Fruit fly (Drosophila melanogaster) whole organism, embryonic: ENCODE data around the gene CG5235.

Experiments
- CG10274 ChIP-seq: fragments of 200-800 bp; sonication (Bioruptor generic); optimal IDR thresholded peaks from 3 replicates; lab custom pipeline; 2017; ENCODE audit warnings: missing biosample characterization, mild to moderate bottlenecking, missing genetic modification characterization
- CG10366 ChIP-seq: fragments of 200-800 bp; sonication (Bioruptor generic); IDR thresholded peaks from 2 replicates; pipeline ENCODE4 v1.3.6; 2022; ENCODE audit warnings: missing biosample characterization, missing genetic modification characterization
- CG12769 ChIP-seq: fragments of 200-800 bp; sonication (Bioruptor generic); optimal IDR thresholded peaks from 2 replicates; lab custom pipeline; 2019; ENCODE audit warnings: missing biosample characterization, mild to moderate bottlenecking, missing genetic modification characterization, moderate library complexity
- CG14014 ChIP-seq: fragments of 200-800 bp; sonication (Bioruptor generic); IDR thresholded peaks from 2 replicates; pipeline ENCODE4 v1.3.6; 2022; ENCODE audit warnings: missing biosample characterization, missing genetic modification characterization
- CG17359 ChIP-seq: fragments of 200-800 bp; sonication (Bioruptor generic); optimal IDR thresholded peaks from 3 replicates; lab custom pipeline; 2018; ENCODE audit warnings: missing biosample characterization, mild to moderate bottlenecking, missing genetic modification characterization, moderate library complexity
- CG18599 ChIP-seq: fragments of 200-800 bp; sonication (Bioruptor generic); optimal IDR thresholded peaks from 3 replicates; lab custom pipeline; 2017; ENCODE audit warnings: missing biosample characterization, missing genetic modification characterization, mild to moderate bottlenecking, moderate library complexity, missing genetic modification reagents
- CG18619 ChIP-seq: fragments of 200-800 bp; sonication (Bioruptor generic); optimal IDR thresholded peaks from 3 replicates; lab custom pipeline; 2017; ENCODE audit warnings: missing biosample characterization, mild to moderate bottlenecking, missing genetic modification characterization
- CG2875 ChIP-seq: fragments of 200-800 bp; sonication (Bioruptor generic); optimal IDR thresholded peaks from 2 replicates; lab custom pipeline; 2017; ENCODE audit warnings: missing biosample characterization, mild to moderate bottlenecking, missing genetic modification characterization, missing genetic modification reagents
- CG34422 ChIP-seq: fragments of 200-800 bp; sonication (Bioruptor generic); IDR thresholded peaks from 3 replicates; pipeline ENCODE4 v1.3.6; 2022; ENCODE audit warnings: missing biosample characterization, missing genetic modification characterization
- CG43689 ChIP-seq: fragments of 200-800 bp; sonication (Bioruptor generic); IDR thresholded peaks from 2 replicates; pipeline ENCODE4 v1.3.6; 2022; ENCODE audit warnings: missing biosample characterization, missing genetic modification characterization
- CG4424 ChIP-seq: fragments of 200-800 bp; sonication (Bioruptor generic); optimal IDR thresholded peaks from 3 replicates; lab custom pipeline; 2016; ENCODE audit warnings: missing biosample characterization, missing genetic modification characterization
- CG4820 ChIP-seq: fragments of 200-800 bp; sonication (Bioruptor generic); optimal IDR thresholded peaks from 3 replicates; lab custom pipeline; 2016; ENCODE audit warnings: missing biosample characterization, missing genetic modification characterization
- CG5245 ChIP-seq: fragments of 200-800 bp; sonication (Bioruptor generic); optimal IDR thresholded peaks from 3 replicates; lab custom pipeline; 2016; ENCODE audit warnings: missing biosample characterization, missing genetic modification characterization
- CG6854 ChIP-seq: fragments of 200-800 bp; sonication (Bioruptor generic); optimal IDR thresholded peaks from 3 replicates; lab custom pipeline; 2017; ENCODE audit warnings: missing biosample characterization, mild to moderate bottlenecking, missing genetic modification characterization
- CG7357 ChIP-seq: fragments of 200-800 bp; sonication (Bioruptor generic); IDR thresholded peaks from 3 replicates; pipeline ENCODE4 v1.3.6; 2022; ENCODE audit warnings: missing biosample characterization, missing genetic modification characterization
- CG7987 ChIP-seq: fragments of 200-800 bp; sonication (Bioruptor generic); optimal IDR thresholded peaks from 2 replicates; lab custom pipeline; 2018; ENCODE audit warnings: missing biosample characterization, mild to moderate bottlenecking, missing genetic modification characterization, moderate library complexity
- CG8290 ChIP-seq, 3 experiments: fragments of 200-800 bp; sonication (Bioruptor generic); optimal IDR thresholded peaks; 2 replicates each; lab custom pipeline; 2016 to 2019; ENCODE audit warnings: missing biosample characterization in 3 of 3, missing genetic modification characterization in 3 of 3, mild to moderate bottlenecking in 2 of 3, moderate library complexity in 1 of 3
- CG8388 ChIP-seq: fragments of 200-800 bp; sonication (Bioruptor generic); optimal IDR thresholded peaks from 2 replicates; lab custom pipeline; 2019; ENCODE audit warnings: missing biosample characterization, mild to moderate bottlenecking, missing genetic modification characterization, moderate library complexity
- CG8924 ChIP-seq: fragments of 200-800 bp; optimal IDR thresholded peaks from 3 replicates; lab custom pipeline; 2019; ENCODE audit warnings: missing biosample characterization, mild to moderate bottlenecking, missing genetic modification characterization, moderate library complexity
- D ChIP-seq, 2 experiments: fragments of 200-800 bp in 1 of 2; fragments of >200 bp in 1 of 2; sonication (Bioruptor generic) in 1 of 2; optimal IDR thresholded peaks; 2 replicates in 1 of 2; 3 replicates in 1 of 2; lab custom pipeline; 2017; ENCODE audit warnings: mild to moderate bottlenecking in 1 of 2, missing biosample characterization in 1 of 2, missing genetic modification characterization in 1 of 2, missing genetic modification reagents in 1 of 2
- Dip3 ChIP-seq: fragments of 200-800 bp; sonication (Bioruptor generic); optimal IDR thresholded peaks from 3 replicates; lab custom pipeline; 2016; ENCODE audit warnings: missing biosample characterization, missing genetic modification characterization
- Drgx ChIP-seq: fragments of 200-800 bp; sonication (Bioruptor generic); IDR thresholded peaks from 2 replicates; pipeline ENCODE4 v1.3.6; 2022; ENCODE audit warnings: missing biosample characterization, missing genetic modification characterization
- E2f2 ChIP-seq: fragments of 200-800 bp; sonication (Bioruptor generic); IDR thresholded peaks from 2 replicates; pipeline ENCODE4 v1.3.6; 2022; ENCODE audit warnings: missing biosample characterization, missing genetic modification characterization
- Elba2 ChIP-seq: fragments of 200-800 bp; sonication (Bioruptor generic); optimal IDR thresholded peaks from 3 replicates; lab custom pipeline; 2016; ENCODE audit warnings: missing biosample characterization, missing genetic modification characterization
- Hr51 ChIP-seq, 2 experiments: fragments of 200-800 bp; sonication (Bioruptor generic); optimal IDR thresholded peaks; 2 replicates in 1 of 2; 3 replicates in 1 of 2; lab custom pipeline; 2016 to 2018; ENCODE audit warnings: missing biosample characterization in 2 of 2, missing genetic modification characterization in 2 of 2, mild to moderate bottlenecking in 1 of 2, moderate library complexity in 1 of 2
- Lim3 ChIP-seq: fragments of 200-800 bp; sonication (Bioruptor generic); IDR thresholded peaks from 2 replicates; pipeline ENCODE4 v1.3.6; 2022; ENCODE audit warnings: missing biosample characterization, missing genetic modification characterization
- MBD-R2 ChIP-seq: fragments of 200-800 bp; sonication (Bioruptor generic); IDR thresholded peaks from 2 replicates; pipeline ENCODE4 v1.3.6; 2022; ENCODE audit warnings: missing biosample characterization, missing genetic modification characterization
- PHDP ChIP-seq: fragments of 200-800 bp; sonication (Bioruptor generic); optimal IDR thresholded peaks from 3 replicates; lab custom pipeline; 2018; ENCODE audit warnings: missing biosample characterization, mild to moderate bottlenecking, missing genetic modification characterization, moderate library complexity
- Trl ChIP-seq, 3 experiments: fragments of >200 bp in 2 of 3; fragments of 200-800 bp in 1 of 3; sonication (Bioruptor generic) in 1 of 3; optimal IDR thresholded peaks; 2 replicates in 1 of 3; 3 replicates in 2 of 3; lab custom pipeline; 2016 to 2017; ENCODE audit warnings: missing biosample characterization in 1 of 3, missing genetic modification characterization in 1 of 3
- Vsx1 ChIP-seq: fragments of 200-800 bp; sonication (Bioruptor generic); optimal IDR thresholded peaks from 2 replicates; lab custom pipeline; 2017; ENCODE audit warnings: missing biosample characterization, mild to moderate bottlenecking, missing genetic modification characterization, missing genetic modification reagents
- amos ChIP-seq: fragments of 200-800 bp; sonication (Bioruptor generic); IDR thresholded peaks from 2 replicates; pipeline ENCODE4 v1.3.6; 2022; ENCODE audit warnings: missing biosample characterization, missing genetic modification characterization; ENCODE audit not compliant: partially characterized antibody
- bigmax ChIP-seq: fragments of 200-800 bp; sonication (Bioruptor generic); optimal IDR thresholded peaks from 2 replicates; lab custom pipeline; 2018; ENCODE audit warnings: missing biosample characterization, mild to moderate bottlenecking, missing genetic modification characterization
- ftz-f1 ChIP-seq: fragments of 200-800 bp; sonication (Bioruptor generic); optimal IDR thresholded peaks from 2 replicates; lab custom pipeline; 2016; ENCODE audit warnings: missing biosample characterization, missing genetic modification characterization
- lov ChIP-seq, 2 experiments: fragments of 200-800 bp in 1 of 2; fragments of >200 bp in 1 of 2; sonication (Bioruptor generic) in 1 of 2; IDR thresholded peaks in 1 of 2; optimal IDR thresholded peaks in 1 of 2; 2 replicates in 1 of 2; 3 replicates in 1 of 2; pipeline versions ENCODE4 v1.3.6 to Lab custom; 2017 to 2022; ENCODE audit warnings: missing biosample characterization in 1 of 2, missing genetic modification characterization in 1 of 2
- maf-S ChIP-seq: fragments of 200-800 bp; sonication (Bioruptor generic); optimal IDR thresholded peaks from 2 replicates; lab custom pipeline; 2016; ENCODE audit warnings: missing biosample characterization, missing genetic modification characterization
- pfk ChIP-seq: fragments of 200-800 bp; sonication (Bioruptor generic); optimal IDR thresholded peaks from 2 replicates; lab custom pipeline; 2018; ENCODE audit warnings: missing biosample characterization, mild to moderate bottlenecking, missing genetic modification characterization, moderate library complexity
- pum ChIP-seq: fragments of 200-800 bp; sonication (Bioruptor generic); optimal IDR thresholded peaks from 2 replicates; lab custom pipeline; 2016; ENCODE audit warnings: missing biosample characterization, missing genetic modification characterization
- ranshi ChIP-seq: fragments of 200-800 bp; sonication (Bioruptor generic); IDR thresholded peaks from 2 replicates; pipeline ENCODE4 v1.3.6; 2022; ENCODE audit warnings: missing biosample characterization, missing genetic modification characterization
- rib ChIP-seq: fragments of 200-800 bp; sonication (Bioruptor generic); IDR thresholded peaks from 2 replicates; pipeline ENCODE4 v1.3.6; 2022; ENCODE audit warnings: missing biosample characterization, missing genetic modification characterization
- scrt ChIP-seq: fragments of 200-800 bp; sonication (Bioruptor generic); optimal IDR thresholded peaks from 2 replicates; lab custom pipeline; 2018; ENCODE audit warnings: missing biosample characterization, mild to moderate bottlenecking, missing genetic modification characterization, moderate library complexity
- ssp ChIP-seq: fragments of 200-800 bp; sonication (Bioruptor generic); IDR thresholded peaks from 2 replicates; pipeline ENCODE4 v1.3.6; 2022; ENCODE audit warnings: missing biosample characterization, missing genetic modification characterization
- toy ChIP-seq: fragments of 200-800 bp; sonication (Bioruptor generic); IDR thresholded peaks from 2 replicates; pipeline ENCODE4 v1.3.6; 2022; ENCODE audit warnings: missing biosample characterization, missing genetic modification characterization
- tup ChIP-seq: fragments of 200-800 bp; sonication (Bioruptor generic); optimal IDR thresholded peaks from 2 replicates; lab custom pipeline; 2016; ENCODE audit warnings: missing biosample characterization, mild to moderate bottlenecking, missing genetic modification characterization, moderate library complexity
- unc-4 ChIP-seq: fragments of 200-800 bp; sonication (Bioruptor generic); IDR thresholded peaks from 2 replicates; pipeline ENCODE4 v1.3.6; 2022; ENCODE audit warnings: missing biosample characterization, missing genetic modification characterization; ENCODE audit not compliant: partially characterized antibody
- usp ChIP-seq: fragments of >200 bp; optimal IDR thresholded peaks from 2 replicates; lab custom pipeline; 2017; ENCODE audit warnings: missing biosample characterization, missing genetic modification characterization
- z ChIP-seq: fragments of 200-800 bp; sonication (Bioruptor generic); IDR thresholded peaks from 3 replicates; pipeline ENCODE4 v1.3.6; 2022; ENCODE audit warnings: missing biosample characterization, missing genetic modification characterization
- zf30C ChIP-seq: fragments of 200-800 bp; sonication (Bioruptor generic); optimal IDR thresholded peaks from 3 replicates; lab custom pipeline; 2018; ENCODE audit warnings: missing biosample characterization, mild to moderate bottlenecking, missing genetic modification characterization

The CG5235 gene

DNA sequence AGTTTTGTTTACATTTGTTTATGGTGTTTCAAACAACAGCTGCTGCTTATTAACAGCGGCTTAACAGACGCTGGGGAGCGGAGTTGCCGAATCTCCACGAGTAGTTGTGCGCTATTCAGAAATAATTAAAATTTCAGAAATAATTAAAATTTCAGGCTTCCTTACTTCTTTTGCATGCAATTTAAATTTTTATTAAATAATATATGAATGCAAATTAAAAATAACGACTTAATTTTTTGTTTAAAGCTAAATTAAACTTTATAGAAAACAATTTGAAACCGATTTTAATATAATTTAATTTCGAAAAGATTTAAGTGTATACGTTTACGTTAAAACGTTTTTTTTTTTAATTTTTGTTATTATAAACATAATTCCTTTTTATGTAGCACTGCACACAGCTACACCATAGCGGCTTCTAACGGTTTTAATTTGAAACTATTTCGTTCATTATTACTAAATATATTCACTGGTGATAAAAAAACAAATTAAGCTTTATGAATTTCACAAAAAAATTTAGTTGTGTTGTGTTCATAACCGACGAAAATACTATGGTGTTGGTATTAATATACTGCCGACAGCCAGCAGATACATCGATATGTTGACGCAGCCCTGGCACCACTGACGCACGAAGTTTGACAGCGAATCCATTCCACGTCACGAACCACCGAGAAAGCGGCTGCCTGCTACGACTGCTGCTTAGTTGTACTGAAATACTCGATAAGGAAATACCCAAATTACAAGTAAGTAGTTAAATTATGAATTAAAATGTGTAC, 39.0 kb upstream of the CG5235 start, which contains the start of gene SsRbeta (continued):
- TF ChIP-seq CG7987 (GFP tag; lab: Kevin White, UChicago) (peak; percentile 66), pfk (no peak), CG17359 (tag; lab: Kevin White, UChicago) (no peak), CG18619 (GFP tag; lab: Kevin White, UChicago) (no peak), Vsx1 (no peak), toy (GFP tag; lab: Robert Waterston, UW) (no peak), CG5245 (GFP tag; lab: Kevin White, UChicago) (no peak), CG12769 (tag; lab: Kevin White, UChicago) (peak; percentile 44), ssp (GFP tag; lab: Robert Waterston, UW) (no peak), CG43689 (no peak), CG6854 (GFP tag; lab: Kevin White, UChicago) (no peak), Lim3 (GFP tag; lab: Robert Waterston, UW) (no peak), Elba2 (GFP tag; lab: Kevin White, UChicago) (no peak), CG8924 (peak; percentile 5), amos (GFP tag; lab: Robert Waterston, UW) (peak; percentile 88; the same call in 1 of the 2 replicates), z (GFP tag; lab: Robert Waterston, UW) (no peak), Dip3 (GFP tag; lab: Kevin White, UChicago) (no peak), CG4820 (GFP tag; lab: Kevin White, UChicago) (no peak), CG8290 (GFP tag; optimal IDR thresholded peaks at IDR 0.05; lab: Kevin White, UChicago) (no peak), CG8290 (tag; optimal IDR thresholded peaks at IDR 0.05; lab: Kevin White, UChicago) (peak in 1 of 2 experiments; percentile 82), PHDP (tag; lab: Kevin White, UChicago) (peak; percentile 7), ranshi (GFP tag; lab: Robert Waterston, UW) (peak; percentile 66), rib (no peak), Drgx (no peak; the same call in 1 of the 2 replicates), CG18599 (GFP tag; lab: Kevin White, UChicago) (peak; percentile 12), CG10274 (GFP tag; lab: Kevin White, UChicago) (no peak), pum (no peak), scrt (no peak), maf-S (GFP tag; lab: Kevin White, UChicago) (no peak), CG7357 (GFP tag; lab: Robert Waterston, UW) (0 out of 3 replicates have a peak, but pooled peaks have one; percentile 6), CG10366 (peak; percentile 46), zf30C (GFP tag; lab: Kevin White, UChicago) (no peak), CG34422 (GFP tag; lab: Robert Waterston, UW) (peak; percentile 68; the same call in 2 of the 3 replicates), CG8388 (peak; percentile 4), CG4424 (GFP tag; lab: Kevin White, UChicago) (peak; percentile 48), Trl (optimal IDR thresholded peaks at IDR 0.05; lab: Kevin White, UChicago) (no peak), Trl (GFP tag; optimal IDR thresholded peaks at IDR 0.05; lab: Kevin White, UChicago) (no peak), CG14014 (GFP tag; lab: Robert Waterston, UW) (peak; percentile 71), MBD-R2 (GFP tag; lab: Robert Waterston, UW) (peak; percentile 53), lov (optimal IDR thresholded peaks at IDR 0.05; lab: Kevin White, UChicago) (no peak), lov (GFP tag; IDR thresholded peaks at IDR 0.05; lab: Robert Waterston, UW) (0 out of 3 replicates have a peak, but pooled peaks have one; percentile 4), usp (no peak), ftz-f1 (GFP tag; lab: Kevin White, UChicago) (no peak), E2f2 (GFP tag; lab: Robert Waterston, UW) (peak; percentile 43; the same call in 1 of the 2 replicates), bigmax (GFP tag; lab: Kevin White, UChicago) (peak; percentile 17), D (optimal IDR thresholded peaks at IDR 0.05; lab: Kevin White, UChicago) (no peak), D (GFP tag; optimal IDR thresholded peaks at IDR 0.05; lab: Kevin White, UChicago) (no peak), CG2875 (GFP tag; lab: Kevin White, UChicago) (peak; percentile 4), unc-4 (GFP tag; lab: Robert Waterston, UW) (peak; percentile 69), Hr51 (GFP tag; optimal IDR thresholded peaks at IDR 0.05; lab: Kevin White, UChicago) (peak; percentile 3 to 57), tup (GFP tag; lab: Kevin White, UChicago) (no peak)
